Worm (Caenorhabditis elegans) whole organism, young adult: Measurements from ENCODE around the gene F59B2.14.

Experiments
- C17E4.6 ChIP-seq: fragments of 200-800 bp; sonication (Bioruptor generic); IDR thresholded peaks from 2 replicates; pipeline ENCODE4 v1.3.6; 2022; ENCODE audit warnings: missing genetic modification reagents, missing genetic modification characterization, missing compliant biosample characterization
- D2030.7 ChIP-seq: fragments of 200-800 bp; sonication (Bioruptor generic); IDR thresholded peaks from 2 replicates; pipeline ENCODE4 v1.3.6; 2022; ENCODE audit warnings: missing genetic modification reagents, missing genetic modification characterization, missing compliant biosample characterization
- F23B12.7 ChIP-seq: sonication (generic microtip); optimal IDR thresholded peaks from 2 replicates; lab custom pipeline; 2017; ENCODE audit warnings: missing genetic modification characterization, mild to moderate bottlenecking, missing compliant biosample characterization, antibody characterized with exemption, moderate library complexity; ENCODE audit not compliant: insufficient read depth
- F33H1.4 ChIP-seq: fragments of 200-800 bp; sonication (Bioruptor generic); IDR thresholded peaks from 2 replicates; pipeline ENCODE4 v1.3.6; 2022; ENCODE audit warnings: missing genetic modification reagents, missing genetic modification characterization, missing compliant biosample characterization
- F37B4.10 ChIP-seq: fragments of 200-800 bp; sonication (Bioruptor generic); IDR thresholded peaks from 2 replicates; pipeline ENCODE4 v1.3.6; 2022; ENCODE audit warnings: missing genetic modification characterization, missing compliant biosample characterization
- F49E8.2 ChIP-seq: sonication (generic microtip); optimal IDR thresholded peaks from 3 replicates; lab custom pipeline; 2017; ENCODE audit warnings: missing genetic modification characterization, mild to moderate bottlenecking, missing compliant biosample characterization, antibody characterized with exemption, moderate library complexity; ENCODE audit not compliant: insufficient read depth
- F57C9.4 ChIP-seq: sonication (generic microtip); optimal IDR thresholded peaks from 2 replicates; lab custom pipeline; 2017; ENCODE audit warnings: mild to moderate bottlenecking, missing genetic modification characterization, missing compliant biosample characterization
- K11D2.4 ChIP-seq: fragments of 200-800 bp; sonication (Bioruptor generic); IDR thresholded peaks from 2 replicates; pipeline ENCODE4 v1.3.6; 2022; ENCODE audit warnings: missing genetic modification reagents, missing genetic modification characterization, missing compliant biosample characterization
- Y53G8AR.9 ChIP-seq: fragments of 200-800 bp; sonication (Bioruptor generic); conservative IDR thresholded peaks from 2 replicates; pipeline ENCODE4 v1.3.6; 2022; ENCODE audit warnings: missing genetic modification reagents, missing genetic modification characterization, missing compliant biosample characterization
- Y79H2A.3 ChIP-seq: fragments of 200-800 bp; sonication (Bioruptor generic); conservative IDR thresholded peaks from 2 replicates; pipeline ENCODE4 v1.3.6; 2022; ENCODE audit warnings: missing genetic modification reagents, missing genetic modification characterization, missing compliant biosample characterization
- ama-1 ChIP-seq, 3 experiments: fragments of 150-350 bp in 1 of 3; sonication (generic microtip) in 2 of 3; optimal IDR thresholded peaks; 2 replicates each; lab custom pipeline; 2014 to 2018; ENCODE audit warnings: missing biosample characterization in 2 of 3, missing genetic modification characterization in 2 of 3, missing genetic modification reagents in 2 of 3
- cebp-1 ChIP-seq, 2 experiments: fragments of 200-800 bp in 1 of 2; sonication (Bioruptor generic) in 1 of 2; sonication (generic microtip) in 1 of 2; IDR thresholded peaks in 1 of 2; optimal IDR thresholded peaks in 1 of 2; 2 replicates each; pipeline versions ENCODE4 v1.3.6 to Lab custom; 2017 to 2022; ENCODE audit warnings: missing compliant biosample characterization in 2 of 2, missing genetic modification characterization in 2 of 2, mild to moderate bottlenecking in 1 of 2, missing genetic modification reagents in 1 of 2, moderate library complexity in 1 of 2
- cebp-2 ChIP-seq: fragments of 200-800 bp; sonication (Bioruptor generic); IDR thresholded peaks from 2 replicates; pipeline ENCODE4 v1.3.6; 2022; ENCODE audit warnings: missing genetic modification characterization, missing compliant biosample characterization
- ceh-91 ChIP-seq: fragments of 200-800 bp; sonication (Bioruptor generic); IDR thresholded peaks from 2 replicates; pipeline ENCODE4 v1.3.6; 2022; ENCODE audit warnings: missing genetic modification reagents, missing genetic modification characterization, missing compliant biosample characterization
- dpl-1 ChIP-seq: fragments of 150-350 bp; optimal IDR thresholded peaks from 2 replicates; lab custom pipeline; 2014; ENCODE audit warnings: missing biosample characterization, missing genetic modification reagents, missing genetic modification characterization
- efl-1 ChIP-seq: fragments of 150-350 bp; optimal IDR thresholded peaks from 2 replicates; lab custom pipeline; 2014; ENCODE audit warnings: missing biosample characterization, missing genetic modification reagents, missing genetic modification characterization
- ekl-4 ChIP-seq: fragments of 200-800 bp; sonication (Bioruptor generic); IDR thresholded peaks from 2 replicates; pipeline ENCODE4 v1.3.6; 2022; ENCODE audit warnings: missing genetic modification reagents, missing genetic modification characterization, missing compliant biosample characterization
- fkh-3 ChIP-seq: sonication (generic microtip); optimal IDR thresholded peaks from 2 replicates; lab custom pipeline; 2016; ENCODE audit warnings: mild to moderate bottlenecking, missing genetic modification characterization, missing compliant biosample characterization
- hlh-12 ChIP-seq: sonication (generic microtip); optimal IDR thresholded peaks from 2 replicates; lab custom pipeline; 2016; ENCODE audit warnings: missing genetic modification characterization, missing compliant biosample characterization
- hsf-1 ChIP-seq: fragments of 200-800 bp; sonication (Bioruptor generic); IDR thresholded peaks from 2 replicates; pipeline ENCODE4 v1.3.6; 2022; ENCODE audit warnings: missing genetic modification reagents, missing genetic modification characterization, missing compliant biosample characterization
- let-607 ChIP-seq, 2 experiments: fragments of 200-800 bp in 1 of 2; sonication (Bioruptor generic) in 1 of 2; sonication (generic microtip) in 1 of 2; optimal IDR thresholded peaks; 2 replicates each; lab custom pipeline; 2016 to 2018; ENCODE audit warnings: mild to moderate bottlenecking in 2 of 2, missing compliant biosample characterization in 2 of 2, missing genetic modification characterization in 2 of 2, moderate library complexity in 2 of 2, missing genotype in 1 of 2
- lin-35 ChIP-seq, 3 experiments: fragments of 150-350 bp in 2 of 3; sonication (generic microtip) in 1 of 3; optimal IDR thresholded peaks; 2 replicates each; lab custom pipeline; 2014 to 2018; ENCODE audit warnings: missing biosample characterization in 3 of 3, missing genetic modification characterization in 3 of 3, missing genetic modification reagents in 3 of 3
- lin-54 ChIP-seq: fragments of 200-800 bp; sonication (Bioruptor generic); optimal IDR thresholded peaks from 2 replicates; lab custom pipeline; 2018; ENCODE audit warnings: mild to moderate bottlenecking, missing genetic modification characterization, missing compliant biosample characterization
- lir-1 ChIP-seq: fragments of 200-800 bp; sonication (Bioruptor generic); conservative IDR thresholded peaks from 2 replicates; pipeline ENCODE4 v1.3.6; 2022; ENCODE audit warnings: missing genetic modification reagents, missing genetic modification characterization, missing compliant biosample characterization
- lsl-1 ChIP-seq: fragments of 200-800 bp; sonication (Bioruptor generic); optimal IDR thresholded peaks from 2 replicates; lab custom pipeline; 2018; ENCODE audit warnings: mild to moderate bottlenecking, missing genetic modification characterization, moderate library complexity, missing compliant biosample characterization
- madf-10 ChIP-seq: sonication (generic microtip); optimal IDR thresholded peaks from 2 replicates; lab custom pipeline; 2016; ENCODE audit warnings: mild to moderate bottlenecking, missing genetic modification characterization, missing compliant biosample characterization
- madf-6 ChIP-seq: fragments of 200-800 bp; sonication (Bioruptor generic); IDR thresholded peaks from 2 replicates; pipeline ENCODE4 v1.3.6; 2022; ENCODE audit warnings: missing genetic modification reagents, missing genetic modification characterization, missing compliant biosample characterization
- madf-8 ChIP-seq: fragments of 200-800 bp; sonication (Bioruptor generic); conservative IDR thresholded peaks from 2 replicates; pipeline ENCODE4 v1.3.6; 2022; ENCODE audit warnings: missing genetic modification reagents, missing genetic modification characterization, missing compliant biosample characterization
- pha-4 ChIP-seq: fragments of 150-350 bp; sonication (generic microtip); optimal IDR thresholded peaks from 2 replicates; lab custom pipeline; 2014; ENCODE audit warnings: missing biosample characterization, missing genetic modification reagents, missing genetic modification characterization
- snpc-1.1 ChIP-seq: sonication (generic microtip); optimal IDR thresholded peaks from 2 replicates; lab custom pipeline; 2017; ENCODE audit warnings: missing genetic modification characterization, mild to moderate bottlenecking, missing compliant biosample characterization, antibody characterized with exemption, moderate library complexity, missing genotype, missing genetic modification reagents; ENCODE audit not compliant: insufficient read depth
- snpc-1.3 ChIP-seq: sonication (generic microtip); optimal IDR thresholded peaks from 2 replicates; lab custom pipeline; 2017; ENCODE audit warnings: missing genetic modification characterization, mild to moderate bottlenecking, missing compliant biosample characterization, antibody characterized with exemption, moderate library complexity, missing genotype, missing genetic modification reagents; ENCODE audit not compliant: insufficient read depth
- snpc-3.4 ChIP-seq: sonication (generic microtip); optimal IDR thresholded peaks from 2 replicates; lab custom pipeline; 2017; ENCODE audit warnings: missing genetic modification characterization, mild to moderate bottlenecking, missing compliant biosample characterization, antibody characterized with exemption, moderate library complexity, missing genotype, missing genetic modification reagents
- tbp1 ChIP-seq: fragments of 200-800 bp; sonication (Bioruptor generic); optimal IDR thresholded peaks from 2 replicates; lab custom pipeline; 2018; ENCODE audit warnings: mild to moderate bottlenecking, missing genetic modification characterization, missing compliant biosample characterization
- tbx-9 ChIP-seq: sonication (generic microtip); optimal IDR thresholded peaks from 2 replicates; lab custom pipeline; 2016; ENCODE audit warnings: borderline replicate concordance, missing genetic modification characterization, inconsistent platforms, missing compliant biosample characterization
- unc-62 ChIP-seq: fragments of 150-350 bp; optimal IDR thresholded peaks from 2 replicates; lab custom pipeline; 2014; ENCODE audit warnings: missing biosample characterization, missing genetic modification reagents, missing genetic modification characterization
- xnd-1 ChIP-seq: sonication (generic microtip); optimal IDR thresholded peaks from 2 replicates; lab custom pipeline; 2016; ENCODE audit warnings: missing genotype, missing genetic modification reagents, missing genetic modification characterization, missing compliant biosample characterization
- ztf-18 ChIP-seq: sonication (generic microtip); optimal IDR thresholded peaks from 2 replicates; lab custom pipeline; 2016; ENCODE audit warnings: missing genotype, mild to moderate bottlenecking, missing genetic modification characterization, missing compliant biosample characterization

F59B2.14 gene

ce11 chrIII:9058959-9059534 lies 36.6 kb upstream of the F59B2.14 start, which contains the start of gene gst-1 (continued):
- TF ChIP-seq let-607 (tag; optimal IDR thresholded peaks at IDR 0.05; lab: Kevin White, UChicago) (peak; percentile 58 to 87), ekl-4 (no peak), F37B4.10 (GFP tag; lab: Robert Waterston, UW) (no peak), C17E4.6 (0 out of 2 replicates have a peak, but pooled peaks have one; percentile 29), lin-35 (GFP tag; optimal IDR thresholded peaks at IDR 0.05; lab: Kevin White, UChicago) (no peak), fkh-3 (tag; lab: Kevin White, UChicago) (no peak), madf-10 (tag; lab: Kevin White, UChicago) (no peak), cebp-1 (GFP tag; IDR thresholded peaks at IDR 0.05; lab: Robert Waterston, UW) (no peak), cebp-1 (tag; optimal IDR thresholded peaks at IDR 0.05; lab: Kevin White, UChicago) (peak; percentile 26), F57C9.4 (tag; lab: Kevin White, UChicago) (no peak), Y79H2A.3 (no peak), madf-6 (GFP tag; lab: Robert Waterston, UW) (peak; percentile 20; the same call in 1 of the 2 replicates), cebp-2 (GFP tag; lab: Robert Waterston, UW) (no peak), hlh-12 (no peak), pha-4 (tag; lab: Kevin White, UChicago) (peak; percentile 28), unc-62 (GFP tag; lab: Kevin White, UChicago) (no peak), hsf-1 (GFP tag; lab: Robert Waterston, UW) (peak; percentile 92), ztf-18 (tag; lab: Kevin White, UChicago) (peak; percentile 31)

- TF ChIP-seq xnd-1 (tag; lab: Kevin White, UChicago): peak; percentile 29
- peak; percentile 48 for TF ChIP-seq F49E8.2 (tag; lab: Kevin White, UChicago)
- TF ChIP-seq tbx-9: no peak
- TF ChIP-seq snpc-1.1 (tag; lab: Kevin White, UChicago): peak; percentile 6
- TF ChIP-seq lir-1 (GFP tag; lab: Robert Waterston, UW): no peak
- TF ChIP-seq efl-1: peak; percentile 72
- peak; percentile 41 for TF ChIP-seq snpc-3.4 (tag; lab: Kevin White, UChicago)
- TF ChIP-seq hsf-1 (GFP tag; lab: Robert Waterston, UW): peak; percentile 55; the same call in 1 of the 2 replicates
- peak; percentile 87 for TF ChIP-seq F33H1.4
- TF ChIP-seq dpl-1 (GFP tag; lab: Kevin White, UChicago): peak; percentile 28
- peak; percentile 57 for TF ChIP-seq D2030.7 (GFP tag; lab: Robert Waterston, UW)
- peak; percentile 41; the same call in 1 of the 2 replicates for TF ChIP-seq ceh-91 (GFP tag; lab: Robert Waterston, UW)
- TF ChIP-seq cebp-2 (GFP tag; lab: Robert Waterston, UW): no peak
- TF ChIP-seq cebp-1 (GFP tag; IDR thresholded peaks at IDR 0.05; lab: Robert Waterston, UW): no peak
- peak; percentile 76 for TF ChIP-seq cebp-1 (tag; optimal IDR thresholded peaks at IDR 0.05; lab: Kevin White, UChicago)
- TF ChIP-seq Y53G8AR.9 (GFP tag; lab: Robert Waterston, UW): 0 out of 2 replicates have a peak, but pooled peaks have one; percentile 45
- TF ChIP-seq lsl-1: peak; percentile 50
- peak; percentile 39 for TF ChIP-seq madf-8 (GFP tag; lab: Robert Waterston, UW)
- TF ChIP-seq F23B12.7: peak; percentile 67
- TF ChIP-seq madf-6 (GFP tag; lab: Robert Waterston, UW): peak; percentile 71
- TF ChIP-seq snpc-1.3: peak; percentile 43
- no peak for TF ChIP-seq K11D2.4
- TF ChIP-seq ama-1 (optimal IDR thresholded peaks at IDR 0.05; lab: Kevin White, UChicago): peak; percentile 39
- peak in 1 of 2 experiments; percentile 21 for TF ChIP-seq ama-1 (GFP tag; optimal IDR thresholded peaks at IDR 0.05; lab: Kevin White, UChicago)
- no peak for TF ChIP-seq tbp1 (GFP tag; lab: Kevin White, UChicago)
- peak; percentile 66 for TF ChIP-seq lin-54 (GFP tag; lab: Kevin White, UChicago)
Observed at ce11 chrIII:9054414-9055147, 32.1 kb upstream of the F59B2.14 start, which contains the start of gene cls-2. Gene cls-2, plus strand, starts transcription at chrIII:9055048.
